Worm (Caenorhabditis elegans) whole organism, mixed stage, embryonic: Measurements from ENCODE around the gene sru-7.

Source experiments
- M03D4.4 ChIP-seq: sonication (generic microtip); optimal IDR thresholded peaks from 2 replicates; lab custom pipeline; 2017; ENCODE audit warnings: mild to moderate bottlenecking, missing genetic modification characterization, missing compliant biosample characterization
- bed-3 ChIP-seq: fragments of 200-800 bp; sonication (Bioruptor generic); optimal IDR thresholded peaks from 3 replicates; lab custom pipeline; 2018; ENCODE audit warnings: mild to moderate bottlenecking, missing genetic modification characterization, moderate library complexity, missing compliant biosample characterization
- blmp-1 ChIP-seq: fragments of 150-350 bp; optimal IDR thresholded peaks from 2 replicates; lab custom pipeline; 2014; ENCODE audit warnings: missing biosample characterization, missing genetic modification characterization
- ceh-39 ChIP-seq: fragments of 150-350 bp; optimal IDR thresholded peaks from 2 replicates; lab custom pipeline; 2014; ENCODE audit warnings: missing biosample characterization, missing genetic modification characterization
- ceh-83 ChIP-seq: fragments of 200-800 bp; sonication (Bioruptor generic); optimal IDR thresholded peaks from 2 replicates; lab custom pipeline; 2018; ENCODE audit warnings: mild to moderate bottlenecking, missing genetic modification characterization, missing compliant biosample characterization
- ces-1 ChIP-seq: fragments of 150-350 bp; optimal IDR thresholded peaks from 2 replicates; lab custom pipeline; 2014; ENCODE audit warnings: missing biosample characterization, missing genetic modification reagents, missing genetic modification characterization
- cnd-1 ChIP-seq: fragments of 200-800 bp; sonication (Bioruptor generic); optimal IDR thresholded peaks from 2 replicates; lab custom pipeline; 2018; ENCODE audit warnings: mild to moderate bottlenecking, missing genetic modification characterization, missing compliant biosample characterization
- elt-3 ChIP-seq: fragments of 150-350 bp; optimal IDR thresholded peaks from 2 replicates; lab custom pipeline; 2014; ENCODE audit warnings: missing biosample characterization, missing genetic modification characterization
- flh-1 ChIP-seq: fragments of 200-800 bp; sonication (Bioruptor generic); optimal IDR thresholded peaks from 2 replicates; lab custom pipeline; 2018; ENCODE audit warnings: mild to moderate bottlenecking, missing genetic modification characterization, moderate library complexity, missing compliant biosample characterization
- ham-2 ChIP-seq: fragments of 200-800 bp; sonication (Bioruptor generic); optimal IDR thresholded peaks from 2 replicates; lab custom pipeline; 2018; ENCODE audit warnings: mild to moderate bottlenecking, missing genetic modification characterization, missing compliant biosample characterization
- hlh-1 ChIP-seq: fragments of 150-350 bp; optimal IDR thresholded peaks from 2 replicates; lab custom pipeline; 2014; ENCODE audit warnings: missing biosample characterization, missing genetic modification reagents, missing genetic modification characterization
- lin-13 ChIP-seq: fragments of 150-350 bp; optimal IDR thresholded peaks from 2 replicates; lab custom pipeline; 2014; ENCODE audit warnings: missing biosample characterization, missing genetic modification characterization
- lin-32 ChIP-seq: fragments of 200-800 bp; sonication (Bioruptor generic); optimal IDR thresholded peaks from 2 replicates; lab custom pipeline; 2018; ENCODE audit warnings: mild to moderate bottlenecking, missing genetic modification characterization, missing compliant biosample characterization
- lsy-2 ChIP-seq: fragments of 150-350 bp; optimal IDR thresholded peaks from 2 replicates; lab custom pipeline; 2014; ENCODE audit warnings: missing biosample characterization, missing genetic modification characterization
- mab-5 ChIP-seq: fragments of 150-350 bp; optimal IDR thresholded peaks from 2 replicates; lab custom pipeline; 2014; ENCODE audit warnings: missing biosample characterization, missing genetic modification characterization
- mep-1 ChIP-seq: fragments of 150-350 bp; optimal IDR thresholded peaks from 2 replicates; lab custom pipeline; 2017; ENCODE audit warnings: missing biosample characterization, missing genetic modification reagents, missing genetic modification characterization, inconsistent platforms
- mls-2 ChIP-seq: sonication (generic microtip); optimal IDR thresholded peaks from 2 replicates; lab custom pipeline; 2016; ENCODE audit warnings: mild to moderate bottlenecking, missing genetic modification characterization, moderate library complexity, missing compliant biosample characterization
- nhr-12 ChIP-seq: fragments of 150-350 bp; optimal IDR thresholded peaks from 2 replicates; lab custom pipeline; 2014; ENCODE audit warnings: missing biosample characterization, missing genetic modification characterization
- nhr-2 ChIP-seq: fragments of 150-350 bp; optimal IDR thresholded peaks from 2 replicates; lab custom pipeline; 2014; ENCODE audit warnings: missing biosample characterization, missing genetic modification characterization
- nhr-237 ChIP-seq: fragments of 150-350 bp; optimal IDR thresholded peaks from 2 replicates; lab custom pipeline; 2014; ENCODE audit warnings: missing biosample characterization, missing genetic modification characterization
- nhr-28 ChIP-seq: fragments of 150-350 bp; optimal IDR thresholded peaks from 2 replicates; lab custom pipeline; 2014; ENCODE audit warnings: missing biosample characterization, missing genetic modification characterization
- nhr-76 ChIP-seq: sonication (generic microtip); optimal IDR thresholded peaks from 2 replicates; lab custom pipeline; 2017; ENCODE audit warnings: missing biosample characterization, missing genetic modification characterization
- sem-2 ChIP-seq: fragments of 200-800 bp; sonication (Bioruptor generic); optimal IDR thresholded peaks from 2 replicates; lab custom pipeline; 2018; ENCODE audit warnings: mild to moderate bottlenecking, missing genetic modification characterization, missing compliant biosample characterization
- sptf-1 ChIP-seq: sonication (generic microtip); optimal IDR thresholded peaks from 2 replicates; lab custom pipeline; 2017; ENCODE audit warnings: mild to moderate bottlenecking, missing genetic modification characterization, moderate library complexity, missing compliant biosample characterization
- tbx-8 ChIP-seq: fragments of 200-800 bp; sonication (Bioruptor generic); optimal IDR thresholded peaks from 2 replicates; lab custom pipeline; 2018; ENCODE audit warnings: mild to moderate bottlenecking, missing genetic modification characterization, moderate library complexity, missing compliant biosample characterization
- unc-120 ChIP-seq: sonication (generic microtip); optimal IDR thresholded peaks from 2 replicates; lab custom pipeline; 2017; ENCODE audit warnings: missing genetic modification characterization, missing compliant biosample characterization; ENCODE audit not compliant: poor library complexity, severe bottlenecking
- unc-39 ChIP-seq: fragments of 150-350 bp; optimal IDR thresholded peaks from 2 replicates; lab custom pipeline; 2014; ENCODE audit warnings: missing biosample characterization, missing genetic modification characterization
- unc-62 ChIP-seq: fragments of 150-350 bp; optimal IDR thresholded peaks from 2 replicates; lab custom pipeline; 2014; ENCODE audit warnings: missing biosample characterization, missing genetic modification reagents, missing genetic modification characterization

The sru-7 gene

ce11 chrIV:8526579-8526978, 34.2 kb downstream of the sru-7 start:
- no peak for TF ChIP-seq sptf-1
- TF ChIP-seq unc-62 (GFP tag; lab: Kevin White, UChicago) = no peak
- TF ChIP-seq nhr-12 = no peak
- no peak for TF ChIP-seq ceh-39 (tag; lab: Kevin White, UChicago)
- no peak for TF ChIP-seq nhr-2 (tag; lab: Kevin White, UChicago)
- TF ChIP-seq flh-1 (GFP tag; lab: Kevin White, UChicago) = no peak
- TF ChIP-seq lin-13 (tag; lab: Kevin White, UChicago) = no peak
- no peak for TF ChIP-seq sem-2 (GFP tag; lab: Kevin White, UChicago)
- TF ChIP-seq nhr-76 (tag; lab: Kevin White, UChicago) = no peak

- no peak for TF ChIP-seq ces-1
- TF ChIP-seq hlh-1 (tag; lab: Kevin White, UChicago) = no peak
- TF ChIP-seq unc-39 (tag; lab: Kevin White, UChicago) = no peak
- TF ChIP-seq nhr-237 (tag; lab: Kevin White, UChicago) = no peak
- TF ChIP-seq cnd-1 = no peak
- TF ChIP-seq ceh-39 (tag; lab: Kevin White, UChicago) = no peak
- no peak for TF ChIP-seq mep-1 (tag; lab: Kevin White, UChicago)
- TF ChIP-seq ham-2 = no peak
- no peak for TF ChIP-seq mab-5 (tag; lab: Kevin White, UChicago)
- no peak for TF ChIP-seq tbx-8 (GFP tag; lab: Kevin White, UChicago)
- peak; percentile 35 for TF ChIP-seq unc-62 (GFP tag; lab: Kevin White, UChicago)
- peak; percentile 22 for TF ChIP-seq unc-120 (tag; lab: Kevin White, UChicago)
- no peak for TF ChIP-seq sptf-1
- peak; percentile 69 for TF ChIP-seq elt-3 (tag; lab: Kevin White, UChicago)
- no peak for TF ChIP-seq mls-2 (tag; lab: Kevin White, UChicago)
- TF ChIP-seq nhr-28 (tag; lab: Kevin White, UChicago) = no peak
- TF ChIP-seq lin-32 (GFP tag; lab: Kevin White, UChicago) = no peak
Observed at ce11 chrIV:8527598-8528012, 35.3 kb downstream of the sru-7 start.

DNA sequence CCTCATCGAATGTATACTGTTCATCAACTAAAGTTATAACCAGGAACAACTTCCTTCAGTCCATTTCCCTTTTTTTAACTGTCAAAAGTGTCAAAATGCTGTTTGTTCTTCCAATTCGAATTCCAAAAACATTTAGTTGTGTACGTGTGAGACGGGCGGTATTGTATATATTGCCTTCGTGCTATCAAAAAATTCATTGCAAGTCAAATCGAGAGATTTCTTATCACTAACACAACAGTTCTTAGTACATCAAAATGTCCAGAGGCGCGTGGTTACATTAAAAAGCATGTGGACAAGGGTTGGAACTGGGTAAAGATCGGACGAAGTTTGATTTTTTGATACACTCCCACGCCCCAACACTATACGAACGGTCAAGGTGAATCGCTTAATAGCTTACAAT, 36.0 kb downstream of the sru-7 start:
- TF ChIP-seq ceh-83 (GFP tag; lab: Kevin White, UChicago) = no peak
- no peak for TF ChIP-seq ceh-39 (tag; lab: Kevin White, UChicago)

DNA sequence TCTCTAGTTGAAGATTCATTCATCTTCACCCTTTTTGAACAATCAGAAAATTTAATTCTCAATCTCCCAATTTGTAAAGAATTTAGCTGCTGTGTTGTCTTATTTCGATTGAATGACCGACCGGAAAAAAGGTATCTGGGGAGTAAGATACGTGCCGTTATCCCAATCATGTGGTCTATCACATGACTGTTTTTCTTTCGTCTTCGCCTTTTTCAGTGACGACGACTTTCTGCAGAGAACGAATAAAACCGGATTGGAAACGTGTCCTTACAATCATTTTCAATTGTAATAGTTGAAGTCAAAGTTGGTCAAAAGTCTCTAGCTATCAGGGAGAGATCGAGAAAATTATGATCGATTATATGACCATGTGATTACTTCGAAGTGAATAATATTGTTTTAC, 36.7 kb downstream of the sru-7 start:
- TF ChIP-seq sem-2 (GFP tag; lab: Kevin White, UChicago) = no peak
- no peak for TF ChIP-seq tbx-8 (GFP tag; lab: Kevin White, UChicago)
- no peak for TF ChIP-seq unc-120 (tag; lab: Kevin White, UChicago)
- no peak for TF ChIP-seq flh-1 (GFP tag; lab: Kevin White, UChicago)
- TF ChIP-seq sptf-1 = no peak
- no peak for TF ChIP-seq lsy-2 (tag; lab: Kevin White, UChicago)
- no peak for TF ChIP-seq mab-5 (tag; lab: Kevin White, UChicago)

DNA sequence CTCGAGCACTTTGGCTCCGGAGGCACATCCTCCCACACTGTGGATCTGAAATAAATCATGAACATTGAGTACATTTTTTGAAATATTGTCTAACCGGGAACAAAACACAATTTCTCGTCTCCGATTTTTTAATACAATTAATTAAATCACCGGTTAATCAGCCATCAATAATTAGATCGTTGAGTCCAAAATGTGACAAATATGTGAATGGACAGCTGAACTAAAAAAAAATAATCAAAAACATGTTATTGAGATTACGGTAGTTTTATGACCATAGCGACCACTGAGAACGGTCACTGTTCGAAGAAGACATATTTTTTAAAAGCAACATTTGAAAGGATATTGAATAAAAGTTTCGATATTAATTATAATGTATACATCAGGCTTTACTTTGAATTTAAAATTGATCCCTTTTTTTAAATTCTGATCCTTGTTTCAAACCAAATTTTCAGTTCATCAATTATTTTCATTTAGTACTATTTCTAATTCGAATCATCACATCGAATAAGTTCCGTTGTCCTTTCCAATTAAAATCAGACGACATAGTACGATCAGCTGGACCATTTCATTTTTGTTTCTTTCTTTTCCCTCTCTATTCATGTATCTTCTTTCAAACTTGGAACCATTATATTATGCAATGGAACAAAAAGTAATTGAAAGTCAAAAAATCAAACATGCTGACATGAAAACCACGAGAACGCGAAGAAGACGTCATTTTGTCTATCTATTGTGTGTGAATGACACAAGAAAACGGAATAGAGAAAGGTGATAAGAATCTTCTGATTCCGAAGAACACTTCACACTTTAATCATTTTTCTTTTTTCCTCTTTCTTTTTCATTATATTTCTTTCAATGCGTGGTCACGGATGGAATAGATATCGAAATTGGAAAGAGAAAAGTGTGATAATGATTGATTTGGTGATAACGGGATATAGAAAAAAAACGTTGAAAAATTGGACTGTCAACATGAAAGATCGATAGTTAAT, 38.0 kb downstream of the sru-7 start:
- TF ChIP-seq sptf-1 = no peak
- TF ChIP-seq blmp-1 (tag; lab: Kevin White, UChicago) = peak; percentile 61
- peak; percentile 84 for TF ChIP-seq elt-3 (tag; lab: Kevin White, UChicago)

DNA sequence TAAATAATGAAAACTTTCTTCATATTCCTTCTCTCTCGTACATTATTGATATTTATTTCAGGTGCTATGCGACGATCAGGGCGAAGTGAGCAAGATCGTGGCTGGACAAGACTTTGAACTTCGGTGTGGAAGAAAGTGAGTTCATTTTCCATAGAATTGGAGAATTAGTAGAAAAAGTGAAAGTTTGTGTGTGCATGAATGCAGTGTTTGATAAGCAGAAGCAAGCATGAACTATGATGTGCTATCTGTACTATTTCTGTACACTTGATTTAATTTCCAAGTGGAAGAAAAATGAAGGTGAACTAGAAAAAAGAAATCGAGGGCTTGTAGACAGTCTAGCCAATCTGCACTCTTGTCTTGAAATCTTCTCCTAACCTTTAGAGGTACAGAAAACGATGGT, 39.7 kb downstream of the sru-7 start:
- TF ChIP-seq nhr-237 (tag; lab: Kevin White, UChicago) = no peak
- TF ChIP-seq, all 35 proteins: peak for 0

- TF ChIP-seq mep-1 (tag; lab: Kevin White, UChicago) (no peak), M03D4.4 (tag; lab: Kevin White, UChicago) (no peak), bed-3 (GFP tag; lab: Kevin White, UChicago) (no peak), nhr-76 (tag; lab: Kevin White, UChicago) (no peak), sptf-1 (no peak), lin-13 (tag; lab: Kevin White, UChicago) (no peak), nhr-2 (tag; lab: Kevin White, UChicago) (no peak), nhr-12 (no peak)
Observed at ce11 chrIV:8532796-8533195, 40.5 kb downstream of the sru-7 start.
